Worm (Caenorhabditis elegans): ENCODE measurements around the gene dpy-27.
A peak's percentile ranks its signal among the peaks of the same experiment; 100 is the strongest.

dpy-27 gene

ce11 chrIII:3862918-3863385 lies 43.5 kb upstream of the dpy-27 start, which contains the start of gene brc-1 (continued):
- TF ChIP-seq dmd-9 (GFP tag; IDR thresholded peaks at IDR 0.05) (peak; percentile 75), tra-1 (GFP tag; IDR thresholded peaks at IDR 0.05) (no peak; the same call in none of the 2 replicates), mdl-1 (tag; optimal IDR thresholded peaks at IDR 0.05) (peak; percentile 51 to 84), ceh-44 (GFP tag; IDR thresholded peaks at IDR 0.05) (0 out of 2 replicates have a peak, but pooled peaks have one; percentile 28), lin-38 (GFP tag; IDR thresholded peaks at IDR 0.05) (peak; percentile 97), nhr-237 (tag; optimal IDR thresholded peaks at IDR 0.05) (peak; percentile 53), mes-2 (tag; optimal IDR thresholded peaks at IDR 0.05; ENCODE audit: poor library complexity, severe bottlenecking) (peak; percentile 87), snpc-4 (tag; optimal IDR thresholded peaks at IDR 0.05) (peak; percentile 33), nhr-6 (tag; optimal IDR thresholded peaks at IDR 0.05) (peak; percentile 86), spr-3 (GFP tag; optimal IDR thresholded peaks at IDR 0.05) (peak; percentile 30), unc-62 (GFP tag; optimal IDR thresholded peaks at IDR 0.05 in 1 of 2) (no peak), unc-62 (tag; optimal IDR thresholded peaks at IDR 0.05) (no peak), ces-1 (GFP tag; optimal IDR thresholded peaks at IDR 0.05) (no peak), ceh-62 (tag; optimal IDR thresholded peaks at IDR 0.05) (no peak), lim-7 (GFP tag; IDR thresholded peaks at IDR 0.05) (peak; percentile 57; the same call in 1 of the 2 replicates), hlh-30 (tag; optimal IDR thresholded peaks at IDR 0.05; ENCODE audit: insufficient read depth) (peak; percentile 75), ctbp-1 (GFP tag; IDR thresholded peaks at IDR 0.05) (peak; percentile 92), ama-1 (optimal IDR thresholded peaks at IDR 0.05) (peak; percentile 99), mdt-29 (GFP tag; IDR thresholded peaks at IDR 0.05) (no peak), D1046.2 (GFP tag; IDR thresholded peaks at IDR 0.05) (peak; percentile 73; the same call in 1 of the 2 replicates), lin-15B (tag; optimal IDR thresholded peaks at IDR 0.05) (peak; percentile 66), ceh-28 (tag; optimal IDR thresholded peaks at IDR 0.05) (no peak), egl-27 (tag; optimal IDR thresholded peaks at IDR 0.05) (no peak), nhr-42 (GFP tag; IDR thresholded peaks at IDR 0.05) (peak; percentile 21; the same call in 1 of the 2 replicates), pqm-1 (tag; optimal IDR thresholded peaks at IDR 0.05) (peak; percentile 35), spr-1 (tag; optimal IDR thresholded peaks at IDR 0.05) (peak; percentile 15), saeg-2 (GFP tag; IDR thresholded peaks at IDR 0.05) (0 out of 2 replicates have a peak, but pooled peaks have one; percentile 8), Y5F2A.4 (GFP tag; optimal IDR thresholded peaks at IDR 0.05) (no peak), ZK546.5 (tag; optimal IDR thresholded peaks at IDR 0.05) (no peak), vab-7 (GFP tag; IDR thresholded peaks at IDR 0.05) (peak; percentile 61; the same call in 1 of the 2 replicates), hmg-1.1 (GFP tag; IDR thresholded peaks at IDR 0.05) (peak; percentile 85), lin-13 (GFP tag; optimal IDR thresholded peaks at IDR 0.05) (peak; percentile 77), zip-11 (GFP tag; IDR thresholded peaks at IDR 0.05) (no peak), daf-19 (GFP tag; conservative IDR thresholded peaks at IDR 0.05) (no peak), daf-16 (GFP tag; optimal IDR thresholded peaks at IDR 0.05) (peak in 1 of 2 experiments; percentile 41), daf-16 (tag; optimal IDR thresholded peaks at IDR 0.05) (peak; percentile 50), nhr-25 (tag; optimal IDR thresholded peaks at IDR 0.05; ENCODE audit: borderline replicate concordance, insufficient read depth) (peak; percentile 62), ceh-20 (GFP tag; IDR thresholded peaks at IDR 0.05) (peak; percentile 83), dpl-1 (GFP tag; optimal IDR thresholded peaks at IDR 0.05) (peak; percentile 93), zfp-2 (tag; optimal IDR thresholded peaks at IDR 0.05) (peak; percentile 26), lsy-2 (tag; optimal IDR thresholded peaks at IDR 0.05) (peak; percentile 82 to 96), zfp-3 (GFP tag; conservative IDR thresholded peaks at IDR 0.05) (peak; percentile 35; the same call in 1 of the 2 replicates), ceh-82 (tag; optimal IDR thresholded peaks at IDR 0.05) (no peak), snpc-1.2 (GFP tag; IDR thresholded peaks at IDR 0.05) (no peak), lin-39 (tag; optimal IDR thresholded peaks at IDR 0.05) (no peak), F26F4.8 (GFP tag; conservative IDR thresholded peaks at IDR 0.05) (no peak), T26A8.4 (GFP tag; IDR thresholded peaks at IDR 0.05) (peak; percentile 72), fkh-10 (GFP tag; optimal IDR thresholded peaks at IDR 0.05) (peak; percentile 94), nhr-10 (tag; optimal IDR thresholded peaks at IDR 0.05) (no peak), lin-29 (GFP tag; IDR thresholded peaks at IDR 0.05) (no peak), hlh-11 (tag; optimal IDR thresholded peaks at IDR 0.05) (peak; percentile 92)
